Worm (Caenorhabditis elegans) whole organism, mixed stage, embryonic: ENCODE measurements around the gene Y53F4B.43.
A peak's percentile ranks its signal among the peaks of the same experiment; 100 is the strongest.

Experiments
- M03D4.4 ChIP-seq: sonication (generic microtip); optimal IDR thresholded peaks from 2 replicates; lab custom pipeline; 2017; ENCODE audit warnings: mild to moderate bottlenecking, missing genetic modification characterization, missing compliant biosample characterization
- bed-3 ChIP-seq: fragments of 200-800 bp; sonication (Bioruptor generic); optimal IDR thresholded peaks from 3 replicates; lab custom pipeline; 2018; ENCODE audit warnings: mild to moderate bottlenecking, missing genetic modification characterization, moderate library complexity, missing compliant biosample characterization
- blmp-1 ChIP-seq: fragments of 150-350 bp; optimal IDR thresholded peaks from 2 replicates; lab custom pipeline; 2014; ENCODE audit warnings: missing biosample characterization, missing genetic modification characterization
- ceh-39 ChIP-seq: fragments of 150-350 bp; optimal IDR thresholded peaks from 2 replicates; lab custom pipeline; 2014; ENCODE audit warnings: missing biosample characterization, missing genetic modification characterization
- ceh-43 ChIP-seq: fragments of 200-800 bp; sonication (Bioruptor generic); optimal IDR thresholded peaks from 2 replicates; lab custom pipeline; 2018; ENCODE audit warnings: mild to moderate bottlenecking, missing genetic modification characterization, moderate library complexity, missing compliant biosample characterization
- ceh-83 ChIP-seq: fragments of 200-800 bp; sonication (Bioruptor generic); optimal IDR thresholded peaks from 2 replicates; lab custom pipeline; 2018; ENCODE audit warnings: mild to moderate bottlenecking, missing genetic modification characterization, missing compliant biosample characterization
- ces-1 ChIP-seq: fragments of 150-350 bp; optimal IDR thresholded peaks from 2 replicates; lab custom pipeline; 2014; ENCODE audit warnings: missing biosample characterization, missing genetic modification reagents, missing genetic modification characterization
- cnd-1 ChIP-seq: fragments of 200-800 bp; sonication (Bioruptor generic); optimal IDR thresholded peaks from 2 replicates; lab custom pipeline; 2018; ENCODE audit warnings: mild to moderate bottlenecking, missing genetic modification characterization, missing compliant biosample characterization
- drap-1 ChIP-seq: fragments of 200-800 bp; sonication (Bioruptor generic); optimal IDR thresholded peaks from 3 replicates; lab custom pipeline; 2018; ENCODE audit warnings: mild to moderate bottlenecking, missing genetic modification characterization, missing compliant biosample characterization
- elt-1 ChIP-seq: sonication (generic microtip); optimal IDR thresholded peaks from 2 replicates; lab custom pipeline; 2017; ENCODE audit warnings: missing genetic modification characterization, mild to moderate bottlenecking, missing compliant biosample characterization, antibody characterized with exemption, moderate library complexity, borderline replicate concordance; ENCODE audit not compliant: insufficient read depth
- elt-3 ChIP-seq: fragments of 150-350 bp; optimal IDR thresholded peaks from 2 replicates; lab custom pipeline; 2014; ENCODE audit warnings: missing biosample characterization, missing genetic modification characterization
- flh-1 ChIP-seq: fragments of 200-800 bp; sonication (Bioruptor generic); optimal IDR thresholded peaks from 2 replicates; lab custom pipeline; 2018; ENCODE audit warnings: mild to moderate bottlenecking, missing genetic modification characterization, moderate library complexity, missing compliant biosample characterization
- ham-2 ChIP-seq: fragments of 200-800 bp; sonication (Bioruptor generic); optimal IDR thresholded peaks from 2 replicates; lab custom pipeline; 2018; ENCODE audit warnings: mild to moderate bottlenecking, missing genetic modification characterization, missing compliant biosample characterization
- hlh-1 ChIP-seq: fragments of 150-350 bp; optimal IDR thresholded peaks from 2 replicates; lab custom pipeline; 2014; ENCODE audit warnings: missing biosample characterization, missing genetic modification reagents, missing genetic modification characterization
- lin-13 ChIP-seq: fragments of 150-350 bp; optimal IDR thresholded peaks from 2 replicates; lab custom pipeline; 2014; ENCODE audit warnings: missing biosample characterization, missing genetic modification characterization
- lin-32 ChIP-seq: fragments of 200-800 bp; sonication (Bioruptor generic); optimal IDR thresholded peaks from 2 replicates; lab custom pipeline; 2018; ENCODE audit warnings: mild to moderate bottlenecking, missing genetic modification characterization, missing compliant biosample characterization
- lsy-2 ChIP-seq: fragments of 150-350 bp; optimal IDR thresholded peaks from 2 replicates; lab custom pipeline; 2014; ENCODE audit warnings: missing biosample characterization, missing genetic modification characterization
- mab-5 ChIP-seq: fragments of 150-350 bp; optimal IDR thresholded peaks from 2 replicates; lab custom pipeline; 2014; ENCODE audit warnings: missing biosample characterization, missing genetic modification characterization
- mep-1 ChIP-seq: fragments of 150-350 bp; optimal IDR thresholded peaks from 2 replicates; lab custom pipeline; 2017; ENCODE audit warnings: missing biosample characterization, missing genetic modification reagents, missing genetic modification characterization, inconsistent platforms
- mls-2 ChIP-seq: sonication (generic microtip); optimal IDR thresholded peaks from 2 replicates; lab custom pipeline; 2016; ENCODE audit warnings: mild to moderate bottlenecking, missing genetic modification characterization, moderate library complexity, missing compliant biosample characterization
- nhr-12 ChIP-seq: fragments of 150-350 bp; optimal IDR thresholded peaks from 2 replicates; lab custom pipeline; 2014; ENCODE audit warnings: missing biosample characterization, missing genetic modification characterization
- nhr-2 ChIP-seq: fragments of 150-350 bp; optimal IDR thresholded peaks from 2 replicates; lab custom pipeline; 2014; ENCODE audit warnings: missing biosample characterization, missing genetic modification characterization
- nhr-237 ChIP-seq: fragments of 150-350 bp; optimal IDR thresholded peaks from 2 replicates; lab custom pipeline; 2014; ENCODE audit warnings: missing biosample characterization, missing genetic modification characterization
- nhr-28 ChIP-seq: fragments of 150-350 bp; optimal IDR thresholded peaks from 2 replicates; lab custom pipeline; 2014; ENCODE audit warnings: missing biosample characterization, missing genetic modification characterization
- nhr-76 ChIP-seq: sonication (generic microtip); optimal IDR thresholded peaks from 2 replicates; lab custom pipeline; 2017; ENCODE audit warnings: missing biosample characterization, missing genetic modification characterization
- pha-4 ChIP-seq: fragments of 150-350 bp; optimal IDR thresholded peaks from 2 replicates; lab custom pipeline; 2018; ENCODE audit warnings: missing biosample characterization, missing genetic modification reagents, missing genetic modification characterization
- sem-2 ChIP-seq: fragments of 200-800 bp; sonication (Bioruptor generic); optimal IDR thresholded peaks from 2 replicates; lab custom pipeline; 2018; ENCODE audit warnings: mild to moderate bottlenecking, missing genetic modification characterization, missing compliant biosample characterization
- snpc-4 ChIP-seq: fragments of 150-350 bp; optimal IDR thresholded peaks from 2 replicates; lab custom pipeline; 2014; ENCODE audit warnings: missing biosample characterization, missing genetic modification characterization
- sptf-1 ChIP-seq: sonication (generic microtip); optimal IDR thresholded peaks from 2 replicates; lab custom pipeline; 2017; ENCODE audit warnings: mild to moderate bottlenecking, missing genetic modification characterization, moderate library complexity, missing compliant biosample characterization
- tbx-8 ChIP-seq: fragments of 200-800 bp; sonication (Bioruptor generic); optimal IDR thresholded peaks from 2 replicates; lab custom pipeline; 2018; ENCODE audit warnings: mild to moderate bottlenecking, missing genetic modification characterization, moderate library complexity, missing compliant biosample characterization
- unc-120 ChIP-seq: sonication (generic microtip); optimal IDR thresholded peaks from 2 replicates; lab custom pipeline; 2017; ENCODE audit warnings: missing genetic modification characterization, missing compliant biosample characterization; ENCODE audit not compliant: poor library complexity, severe bottlenecking
- unc-39 ChIP-seq: fragments of 150-350 bp; optimal IDR thresholded peaks from 2 replicates; lab custom pipeline; 2014; ENCODE audit warnings: missing biosample characterization, missing genetic modification characterization
- unc-62 ChIP-seq: fragments of 150-350 bp; optimal IDR thresholded peaks from 2 replicates; lab custom pipeline; 2014; ENCODE audit warnings: missing biosample characterization, missing genetic modification reagents, missing genetic modification characterization
- zip-8 ChIP-seq: fragments of 150-350 bp; optimal IDR thresholded peaks from 2 replicates; lab custom pipeline; 2014; ENCODE audit warnings: missing biosample characterization, missing genetic modification characterization

Y53F4B.43 gene

DNA sequence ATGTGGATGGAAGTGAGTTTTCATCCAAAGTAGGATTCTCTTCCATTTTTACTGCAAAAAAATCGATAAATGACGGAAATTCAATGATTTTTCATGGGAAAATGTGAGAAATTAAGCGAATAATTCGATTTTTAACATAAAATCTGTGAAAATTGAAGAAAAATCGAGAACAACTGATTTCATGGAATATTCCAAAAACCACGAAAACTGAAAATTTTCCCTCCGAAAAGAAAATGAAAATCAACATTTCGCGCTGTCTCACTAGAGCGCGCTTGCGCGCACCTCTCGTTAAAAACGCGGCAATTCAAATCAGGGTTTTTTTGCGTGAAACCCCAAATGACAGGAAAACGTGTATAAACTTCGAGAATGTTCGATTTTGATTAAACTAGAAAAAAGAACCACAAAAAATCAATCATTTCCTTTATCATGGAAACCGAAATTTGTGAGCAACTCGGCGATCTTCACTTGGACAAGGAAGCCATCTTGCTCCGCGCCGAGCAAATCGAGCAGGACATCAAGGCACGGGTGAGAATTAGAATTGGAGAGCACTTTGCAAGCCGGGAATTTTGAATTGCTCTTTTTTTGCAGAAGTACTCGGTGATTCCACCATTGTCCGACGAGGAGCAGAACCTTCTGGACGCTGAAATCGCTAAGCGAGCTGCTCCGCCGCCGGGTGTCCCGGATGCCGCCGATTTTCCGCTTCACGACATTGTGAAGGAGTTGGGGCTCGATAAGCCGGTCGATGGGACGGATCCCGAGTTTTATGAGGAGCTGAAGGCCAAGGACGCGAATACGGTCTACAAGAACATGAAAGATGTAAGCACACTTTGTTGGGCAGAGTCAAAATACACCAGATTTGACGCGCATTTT lies 22.3 kb downstream of the Y53F4B.43 start, which contains the start of the genes Y53F4B.9 and Y53F4B.11 (continued):
- TF ChIP-seq lin-32 (GFP tag; lab: Kevin White, UChicago) (no peak), drap-1 (GFP tag; lab: Kevin White, UChicago) (no peak), lsy-2 (tag; lab: Kevin White, UChicago) (peak; percentile 74), bed-3 (no peak), unc-120 (tag; lab: Kevin White, UChicago) (no peak), cnd-1 (tag; lab: Kevin White, UChicago) (no peak), unc-39 (tag; lab: Kevin White, UChicago) (no peak), ham-2 (GFP tag; lab: Kevin White, UChicago) (no peak), ceh-43 (no peak), blmp-1 (tag; lab: Kevin White, UChicago) (no peak), sem-2 (GFP tag; lab: Kevin White, UChicago) (no peak)
- TF ChIP-seq, all 35 proteins: peak for 11

DNA sequence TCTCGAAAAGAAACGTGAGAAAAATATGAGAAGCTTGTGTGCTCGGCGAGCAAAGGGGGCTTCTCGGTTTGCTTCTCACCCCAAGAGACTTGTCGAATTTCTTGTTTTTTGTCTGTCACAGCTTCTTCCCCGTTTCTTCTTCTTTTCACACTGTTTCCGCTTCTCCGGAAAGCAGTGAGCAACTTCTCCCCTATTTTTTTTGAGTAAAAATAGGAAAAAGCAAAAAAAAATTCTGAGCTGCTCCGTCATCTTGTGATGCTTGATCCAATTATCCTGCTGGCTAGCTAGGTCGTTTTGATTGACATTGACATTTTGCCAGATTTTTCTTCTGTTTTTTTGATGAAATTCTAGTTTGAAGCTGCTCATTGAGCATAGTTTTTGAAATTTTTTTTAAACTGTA lies 26.1 kb downstream of the Y53F4B.43 start, which contains the start of gene Y53F4B.51:
Gene Y53F4B.51, minus strand, starts transcription at position 63 of the 400 bp plus-strand sequence.
- TF ChIP-seq drap-1 (GFP tag; lab: Kevin White, UChicago): no peak
- TF ChIP-seq unc-120 (tag; lab: Kevin White, UChicago): no peak

DNA sequence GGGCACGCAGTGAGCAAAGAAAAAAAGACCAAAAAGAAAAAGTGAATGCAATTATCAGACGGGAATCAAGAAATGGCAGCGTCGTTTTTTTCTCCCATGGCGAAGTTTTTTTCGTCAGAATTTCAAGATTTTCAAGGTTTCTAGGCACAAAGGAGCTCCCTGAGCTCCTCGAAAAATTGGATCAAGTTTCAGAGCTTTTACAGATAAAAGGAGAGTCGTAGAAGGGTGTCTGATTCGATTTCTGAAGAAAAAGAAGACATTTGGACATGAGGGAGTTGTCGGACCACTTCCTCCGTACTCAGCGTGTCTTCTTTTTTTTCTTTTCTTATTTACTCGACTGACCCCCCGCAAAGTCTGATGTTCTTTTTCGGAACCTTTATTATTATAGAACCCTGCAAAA lies 27.4 kb downstream of the Y53F4B.43 start:
- TF ChIP-seq ceh-83 (GFP tag; lab: Kevin White, UChicago) (no peak), nhr-28 (tag; lab: Kevin White, UChicago) (no peak), ces-1 (peak; percentile 61), lin-13 (tag; lab: Kevin White, UChicago) (no peak), lsy-2 (tag; lab: Kevin White, UChicago) (no peak), nhr-237 (tag; lab: Kevin White, UChicago) (no peak)

DNA sequence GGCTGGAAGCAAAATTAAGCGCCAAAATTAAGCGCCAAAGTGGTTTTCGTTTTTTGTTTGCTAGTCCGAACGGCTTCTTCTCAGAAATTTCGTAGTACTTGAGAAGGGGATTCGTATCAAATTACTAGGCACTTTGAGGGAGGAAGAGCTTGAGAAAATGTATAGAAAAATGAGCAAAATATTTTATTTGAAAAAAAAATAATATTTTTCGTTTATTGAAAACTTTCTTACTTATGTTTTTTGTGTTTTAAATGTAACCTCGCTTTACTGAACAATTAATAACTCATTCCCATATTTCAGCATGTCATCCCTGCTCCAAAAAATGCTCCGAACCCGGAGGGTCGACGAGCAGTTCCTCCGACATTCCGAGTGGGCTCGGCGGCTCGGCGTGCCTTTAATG lies 30.7 kb downstream of the Y53F4B.43 start, which contains the start of gene Y53F4B.12:
Gene Y53F4B.12, plus strand, starts transcription at position 301 of the 400 bp plus-strand sequence.
- no peak for TF ChIP-seq ceh-39 (tag; lab: Kevin White, UChicago)
- TF ChIP-seq bed-3: no peak
- no peak for TF ChIP-seq unc-62
- no peak for TF ChIP-seq nhr-12
- no peak for TF ChIP-seq cnd-1 (tag; lab: Kevin White, UChicago)
- TF ChIP-seq sptf-1 (tag; lab: Kevin White, UChicago): no peak
- TF ChIP-seq snpc-4 (tag; lab: Kevin White, UChicago): no peak
- TF ChIP-seq M03D4.4 (tag; lab: Kevin White, UChicago): no peak
- no peak for TF ChIP-seq nhr-2 (tag; lab: Kevin White, UChicago)
- TF ChIP-seq mls-2 (tag; lab: Kevin White, UChicago): no peak
- no peak for TF ChIP-seq nhr-237 (tag; lab: Kevin White, UChicago)
- TF ChIP-seq drap-1 (GFP tag; lab: Kevin White, UChicago): no peak
- TF ChIP-seq blmp-1 (tag; lab: Kevin White, UChicago): no peak
- no peak for TF ChIP-seq unc-39 (tag; lab: Kevin White, UChicago)
- no peak for TF ChIP-seq mep-1 (tag; lab: Kevin White, UChicago)
- no peak for TF ChIP-seq ceh-43
- no peak for TF ChIP-seq ceh-83 (GFP tag; lab: Kevin White, UChicago)
- TF ChIP-seq elt-3 (tag; lab: Kevin White, UChicago): no peak
- TF ChIP-seq lin-13 (tag; lab: Kevin White, UChicago): no peak
- TF ChIP-seq, all 35 proteins: peak for 0

DNA sequence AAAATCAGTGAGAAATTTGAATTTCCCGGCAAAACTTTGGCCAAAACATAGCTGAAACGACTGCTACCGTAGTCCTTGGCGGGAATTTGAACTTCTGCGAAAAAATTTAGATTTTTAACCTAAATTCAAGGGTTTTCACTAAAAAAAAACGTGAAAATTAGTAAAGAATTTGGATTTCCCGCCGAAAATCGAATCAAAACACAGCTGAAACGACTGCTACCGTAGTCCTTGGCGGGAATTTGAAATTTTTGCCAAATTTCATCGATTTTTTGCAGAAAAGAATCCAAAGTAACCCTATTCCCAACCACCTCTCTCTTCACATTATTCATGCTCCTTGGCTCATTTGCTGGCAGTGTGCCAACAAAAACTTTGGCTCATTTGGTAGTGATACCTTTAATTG lies 36.8 kb downstream of the Y53F4B.43 start:
- TF ChIP-seq snpc-4 (tag; lab: Kevin White, UChicago) (no peak), lsy-2 (tag; lab: Kevin White, UChicago) (peak; percentile 28)

DNA sequence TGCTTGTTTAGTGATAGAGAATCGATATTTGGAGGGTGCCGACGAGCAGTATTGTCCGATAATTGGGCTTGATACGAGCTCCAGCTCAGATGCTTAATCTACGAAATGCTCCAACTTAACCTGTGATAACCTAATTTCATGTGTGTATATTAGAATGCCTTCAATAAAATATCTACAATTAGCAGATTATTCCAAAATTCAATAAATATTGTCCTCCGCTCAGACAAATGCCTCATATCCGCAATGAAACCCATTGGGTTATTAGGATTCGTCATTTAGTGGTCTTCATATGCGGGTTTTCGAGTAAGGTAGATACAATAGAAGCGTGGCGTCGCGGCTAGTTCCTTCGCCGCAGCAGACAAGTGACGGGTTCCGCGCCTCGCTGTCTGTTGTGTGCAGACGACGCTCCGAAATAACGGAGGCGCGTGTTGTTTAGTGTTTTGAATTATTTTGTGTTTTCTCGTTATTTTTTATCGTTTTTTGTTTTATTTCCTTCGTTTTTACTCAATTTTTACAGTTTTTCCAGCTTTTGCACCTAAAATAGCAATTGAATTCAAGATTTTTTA lies 37.4 kb downstream of the Y53F4B.43 start, which contains the start of gene cmtr-1:
Gene cmtr-1, plus strand, starts transcription at position 516 of the 566 bp plus-strand sequence.
- TF ChIP-seq elt-3 (tag; lab: Kevin White, UChicago) (no peak), M03D4.4 (tag; lab: Kevin White, UChicago) (peak; percentile 43), lin-13 (tag; lab: Kevin White, UChicago) (peak; percentile 94), mls-2 (tag; lab: Kevin White, UChicago) (peak; percentile 69), elt-1 (tag; lab: Kevin White, UChicago) (no peak), drap-1 (GFP tag; lab: Kevin White, UChicago) (peak; percentile 55), nhr-76 (tag; lab: Kevin White, UChicago) (no peak), flh-1 (GFP tag; lab: Kevin White, UChicago) (no peak), cnd-1 (tag; lab: Kevin White, UChicago) (peak; percentile 77), mep-1 (tag; lab: Kevin White, UChicago) (peak; percentile 94), nhr-28 (tag; lab: Kevin White, UChicago) (no peak), unc-62 (peak; percentile 42), sptf-1 (tag; lab: Kevin White, UChicago) (peak; percentile 78), snpc-4 (tag; lab: Kevin White, UChicago) (no peak), mab-5 (tag; lab: Kevin White, UChicago) (no peak), pha-4 (tag; lab: Kevin White, UChicago) (peak; percentile 97), hlh-1 (tag; lab: Kevin White, UChicago) (no peak), nhr-12 (peak; percentile 65), unc-39 (tag; lab: Kevin White, UChicago) (no peak), ces-1 (peak; percentile 66), zip-8 (tag; lab: Kevin White, UChicago) (no peak), tbx-8 (GFP tag; lab: Kevin White, UChicago) (no peak)
